Worm (Caenorhabditis elegans): ENCODE measurements around the gene cdkl-1.

Gene cdkl-1

ce11 chrV:11122466-11122865 is 23.8 kb downstream of the cdkl-1 start, which contains the start of gene mboa-2 (continued):
- TF ChIP-seq pha-4 (tag; optimal IDR thresholded peaks at IDR 0.05) = no peak
- no peak for TF ChIP-seq zfh-2 (GFP tag; conservative IDR thresholded peaks at IDR 0.05)
- TF ChIP-seq nhr-80 (tag; optimal IDR thresholded peaks at IDR 0.05) = peak; percentile 38
- peak; percentile 53 for TF ChIP-seq lin-40 (tag; optimal IDR thresholded peaks at IDR 0.05)
- peak; percentile 33 for TF ChIP-seq snpc-3.4 (tag; optimal IDR thresholded peaks at IDR 0.05)
- TF ChIP-seq hsf-1 (GFP tag; IDR thresholded peaks at IDR 0.05) = 0 out of 2 replicates have a peak, but pooled peaks have one; percentile 47
- TF ChIP-seq Y95B8A.8 (GFP tag; IDR thresholded peaks at IDR 0.05) = 0 out of 2 replicates have a peak, but pooled peaks have one; percentile 24
- TF ChIP-seq madf-3 (GFP tag; IDR thresholded peaks at IDR 0.05) = no peak
- no peak for TF ChIP-seq nhr-27 (tag; optimal IDR thresholded peaks at IDR 0.05)
- TF ChIP-seq ccch-3 (GFP tag; optimal IDR thresholded peaks at IDR 0.05) = no peak
- no peak for TF ChIP-seq attf-3 (GFP tag; conservative IDR thresholded peaks at IDR 0.05)
- peak; percentile 73 for TF ChIP-seq B0336.3 (GFP tag; IDR thresholded peaks at IDR 0.05)
- TF ChIP-seq ceh-40 (GFP tag; IDR thresholded peaks at IDR 0.05) = no peak
- peak; percentile 9 for TF ChIP-seq madf-10 (tag; optimal IDR thresholded peaks at IDR 0.05)
- no peak for TF ChIP-seq die-1 (tag; optimal IDR thresholded peaks at IDR 0.05)
- peak; percentile 75 for TF ChIP-seq nfyb-1 (GFP tag; IDR thresholded peaks at IDR 0.05)
- no peak for TF ChIP-seq rpc-1 (optimal IDR thresholded peaks at IDR 0.05)
- no peak for TF ChIP-seq rpc-1 (tag; optimal IDR thresholded peaks at IDR 0.05)
- TF ChIP-seq rcor-1 (GFP tag; IDR thresholded peaks at IDR 0.05) = no peak; the same call in 1 of the 2 replicates
- TF ChIP-seq hlh-12 (tag; optimal IDR thresholded peaks at IDR 0.05) = no peak
- TF ChIP-seq cebp-1 (GFP tag; IDR thresholded peaks at IDR 0.05) = no peak
- peak; percentile 28 for TF ChIP-seq cebp-1 (tag; optimal IDR thresholded peaks at IDR 0.05)
- TF ChIP-seq ztf-25 (GFP tag; IDR thresholded peaks at IDR 0.05) = no peak

DNA sequence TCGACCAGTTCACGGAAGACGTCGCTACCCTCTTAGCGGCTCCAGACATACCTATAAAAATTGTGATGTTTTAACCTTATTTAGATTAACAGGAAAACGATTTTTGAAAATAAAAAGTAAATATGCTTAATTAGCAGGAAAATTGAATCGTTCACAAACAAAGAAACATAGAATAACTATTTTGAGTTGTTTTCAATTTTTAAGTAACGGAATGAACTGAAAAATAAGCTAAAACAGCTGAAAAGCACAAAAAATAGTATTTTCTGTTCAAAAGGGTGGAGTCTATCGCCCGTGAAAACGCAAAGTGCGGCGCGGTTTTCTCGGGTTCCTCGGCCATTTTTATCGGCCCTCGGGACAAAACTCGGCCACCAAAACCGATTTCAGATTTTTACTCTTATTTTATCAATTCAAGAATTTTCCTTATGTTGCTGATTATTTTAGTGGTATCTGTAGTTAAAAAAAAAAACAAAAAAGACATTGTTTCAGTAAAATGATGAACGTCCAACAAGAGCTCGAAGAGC is 25.2 kb downstream of the cdkl-1 start, which contains the start of the genes atp-5 and lmtr-3:
Gene atp-5 (minus strand): TSS at position 51 of the 521 bp plus-strand sequence.
Gene lmtr-3 (plus strand): TSS at position 370 of the 521 bp plus-strand sequence.
- peak; percentile 91 for TF ChIP-seq let-526 (GFP tag; IDR thresholded peaks at IDR 0.05)
- no peak for TF ChIP-seq fkh-3 (tag; optimal IDR thresholded peaks at IDR 0.05)
- TF ChIP-seq ccch-3 (GFP tag; optimal IDR thresholded peaks at IDR 0.05) = peak; percentile 23
- no peak for TF ChIP-seq dpl-1 (GFP tag; optimal IDR thresholded peaks at IDR 0.05)
- TF ChIP-seq efl-1 (GFP tag; optimal IDR thresholded peaks at IDR 0.05) = peak; percentile 37
- TF ChIP-seq F10E7.11 (tag; optimal IDR thresholded peaks at IDR 0.05) = no peak
- no peak for TF ChIP-seq ztf-22 (GFP tag; optimal IDR thresholded peaks at IDR 0.05)
- TF ChIP-seq dox-1 (GFP tag; IDR thresholded peaks at IDR 0.05) = peak; percentile 93
- no peak for TF ChIP-seq bed-1 (GFP tag; IDR thresholded peaks at IDR 0.05)
- TF ChIP-seq F57C9.4 (tag; optimal IDR thresholded peaks at IDR 0.05) = no peak
- peak; percentile 92 for TF ChIP-seq unc-130 (GFP tag; optimal IDR thresholded peaks at IDR 0.05)
- TF ChIP-seq Y79H2A.3 (GFP tag; conservative IDR thresholded peaks at IDR 0.05) = peak; percentile 74; the same call in 1 of the 2 replicates
- peak; percentile 94 for TF ChIP-seq bed-2 (GFP tag; IDR thresholded peaks at IDR 0.05)
- no peak for TF ChIP-seq sdz-38 (tag; optimal IDR thresholded peaks at IDR 0.05)
- no peak for TF ChIP-seq nfyb-1 (GFP tag; IDR thresholded peaks at IDR 0.05)
- TF ChIP-seq Y95B8A.8 (GFP tag; IDR thresholded peaks at IDR 0.05) = no peak
- no peak for TF ChIP-seq unc-62 (GFP tag; optimal IDR thresholded peaks at IDR 0.05)
- peak; percentile 76 for TF ChIP-seq Y67H2A.10 (GFP tag; conservative IDR thresholded peaks at IDR 0.05)
- peak; percentile 65; the same call in 1 of the 2 replicates for TF ChIP-seq pbrm-1 (GFP tag; IDR thresholded peaks at IDR 0.05)
- TF ChIP-seq ekl-4 (GFP tag; IDR thresholded peaks at IDR 0.05) = no peak
- no peak for TF ChIP-seq ztf-26 (tag; optimal IDR thresholded peaks at IDR 0.05)
- no peak for TF ChIP-seq repo-1 (tag; optimal IDR thresholded peaks at IDR 0.05)
- TF ChIP-seq egrh-3 (GFP tag; IDR thresholded peaks at IDR 0.05) = peak; percentile 67
- TF ChIP-seq aptf-2 (GFP tag; conservative IDR thresholded peaks at IDR 0.05) = peak; percentile 62
- peak; percentile 58; the same call in 1 of the 2 replicates for TF ChIP-seq madf-6 (GFP tag; IDR thresholded peaks at IDR 0.05)
- TF ChIP-seq hlh-26 (GFP tag; conservative IDR thresholded peaks at IDR 0.05) = no peak
- TF ChIP-seq attf-3 (GFP tag; conservative IDR thresholded peaks at IDR 0.05) = peak; percentile 63; the same call in 1 of the 2 replicates
- no peak for TF ChIP-seq B0336.3 (GFP tag; IDR thresholded peaks at IDR 0.05)
- TF ChIP-seq rpc-1 (optimal IDR thresholded peaks at IDR 0.05) = peak; percentile 16
- TF ChIP-seq rpc-1 (tag; optimal IDR thresholded peaks at IDR 0.05) = no peak
- no peak for TF ChIP-seq F57A8.1 (GFP tag; optimal IDR thresholded peaks at IDR 0.05)
- TF ChIP-seq snpc-1.3 (tag; optimal IDR thresholded peaks at IDR 0.05; ENCODE audit: insufficient read depth) = peak; percentile 68
